Worm (Caenorhabditis elegans): ENCODE results near the gene mon-2.

Gene mon-2

ce11 chrIV:12089551-12089950, 7.0 kb upstream of the mon-2 start, which contains the start of gene F11A10.6:
Gene F11A10.6 (minus strand): TSS chrIV:12089651.
- TF ChIP-seq madf-8 (GFP tag; conservative IDR thresholded peaks at IDR 0.05) (no peak), ccch-3 (GFP tag; optimal IDR thresholded peaks at IDR 0.05) (no peak), akir-1 (GFP tag; optimal IDR thresholded peaks at IDR 0.05) (no peak), F23B12.7 (tag; optimal IDR thresholded peaks at IDR 0.05; ENCODE audit: insufficient read depth) (no peak), lin-54 (GFP tag; optimal IDR thresholded peaks at IDR 0.05) (no peak), bed-1 (GFP tag; IDR thresholded peaks at IDR 0.05) (no peak), F57C9.4 (tag; optimal IDR thresholded peaks at IDR 0.05) (no peak), F57A8.1 (GFP tag; optimal IDR thresholded peaks at IDR 0.05) (no peak)

- TF ChIP-seq egl-18 (GFP tag; IDR thresholded peaks at IDR 0.05), result no peak
- no peak for TF ChIP-seq tbx-9 (tag; optimal IDR thresholded peaks at IDR 0.05; ENCODE audit: borderline replicate concordance)
- TF ChIP-seq attf-5 (GFP tag; optimal IDR thresholded peaks at IDR 0.05), result no peak
- no peak for TF ChIP-seq dpff-1 (tag; optimal IDR thresholded peaks at IDR 0.05)
- no peak for TF ChIP-seq hlh-26 (GFP tag; conservative IDR thresholded peaks at IDR 0.05)
- TF ChIP-seq somi-1 (GFP tag; optimal IDR thresholded peaks at IDR 0.05), result no peak
- TF ChIP-seq madf-10 (tag; optimal IDR thresholded peaks at IDR 0.05), result no peak
- TF ChIP-seq nhr-80 (tag; optimal IDR thresholded peaks at IDR 0.05), result no peak
- no peak for TF ChIP-seq nhr-120 (GFP tag; IDR thresholded peaks at IDR 0.05)
- no peak for TF ChIP-seq tlf-1 (GFP tag; optimal IDR thresholded peaks at IDR 0.05)
- no peak for TF ChIP-seq B0035.1 (tag; optimal IDR thresholded peaks at IDR 0.05)
- no peak for TF ChIP-seq Y53F4B.3 (GFP tag; IDR thresholded peaks at IDR 0.05)
- no peak for TF ChIP-seq K12H6.12 (tag; optimal IDR thresholded peaks at IDR 0.05)
- TF ChIP-seq hrde-1 (tag; optimal IDR thresholded peaks at IDR 0.05; ENCODE audit: borderline replicate concordance), result no peak
Observed at ce11 chrIV:12092113-12092512, 4.5 kb upstream of the mon-2 start, which contains the start of gene mig-32. Gene mig-32 (minus strand): TSS chrIV:12092213.

- TF ChIP-seq lsl-1 (GFP tag; optimal IDR thresholded peaks at IDR 0.05), result peak; percentile 70
- no peak for TF ChIP-seq hmg-20 (GFP tag; IDR thresholded peaks at IDR 0.05)
- no peak for TF ChIP-seq nhr-179 (tag; optimal IDR thresholded peaks at IDR 0.05)
Observed at ce11 chrIV:12093384-12093783, 3.2 kb upstream of the mon-2 start, which contains the start of gene cpsf-4. Gene cpsf-4 (minus strand): TSS chrIV:12093445.

- TF ChIP-seq B0336.3 (GFP tag; IDR thresholded peaks at IDR 0.05), result no peak
- no peak for TF ChIP-seq efl-1 (GFP tag; optimal IDR thresholded peaks at IDR 0.05)
- no peak for TF ChIP-seq F57C9.4 (tag; optimal IDR thresholded peaks at IDR 0.05)
- no peak for TF ChIP-seq D2030.7 (GFP tag; IDR thresholded peaks at IDR 0.05)
- no peak for TF ChIP-seq unc-62 (GFP tag; optimal IDR thresholded peaks at IDR 0.05)
- no peak for TF ChIP-seq lir-1 (GFP tag; conservative IDR thresholded peaks at IDR 0.05)
- TF ChIP-seq K11D2.4 (GFP tag; IDR thresholded peaks at IDR 0.05), result no peak
Observed at ce11 chrIV:12093819-12094218, 2.8 kb upstream of the mon-2 start, which contains the start of gene F11A10.5. Gene F11A10.5 (plus strand): TSS chrIV:12094119.

- TF ChIP-seq ztf-28 (GFP tag; IDR thresholded peaks at IDR 0.05) (no peak), mcd-1 (GFP tag; IDR thresholded peaks at IDR 0.05) (no peak), nhr-120 (GFP tag; IDR thresholded peaks at IDR 0.05) (no peak), lsl-1 (GFP tag; optimal IDR thresholded peaks at IDR 0.05) (no peak), hrde-1 (tag; optimal IDR thresholded peaks at IDR 0.05; ENCODE audit: borderline replicate concordance) (no peak), ceh-27 (GFP tag; optimal IDR thresholded peaks at IDR 0.05) (no peak), nfyb-1 (GFP tag; IDR thresholded peaks at IDR 0.05) (no peak), D2030.7 (GFP tag; IDR thresholded peaks at IDR 0.05) (no peak), zfh-2 (GFP tag; conservative IDR thresholded peaks at IDR 0.05) (no peak)
Observed at ce11 chrIV:12105558-12105957, 9.0 kb downstream of the mon-2 start, which contains the start of gene M18.3. Gene M18.3 (plus strand): TSS chrIV:12105858.
